Fruit fly (Drosophila melanogaster) whole organism, adult: ENCODE data around the gene Dtwd2.
A peak's percentile ranks its signal among the peaks of the same experiment; 100 is the strongest.

ENCODE experiments used
- CG11617 ChIP-seq: fragments of 200-800 bp; sonication (Bioruptor generic); optimal IDR thresholded peaks from 2 replicates; lab custom pipeline; 2017; ENCODE audit warnings: mild to moderate bottlenecking, missing biosample characterization, missing genetic modification reagents, missing genetic modification characterization
- CG12768 ChIP-seq: fragments of 200-800 bp; sonication (Bioruptor generic); optimal IDR thresholded peaks from 2 replicates; lab custom pipeline; 2017; ENCODE audit warnings: missing biosample characterization, missing genetic modification characterization, mild to moderate bottlenecking, moderate library complexity, missing genetic modification reagents
- CG14711 ChIP-seq: fragments of 200-800 bp; sonication (Bioruptor generic); optimal IDR thresholded peaks from 2 replicates; lab custom pipeline; 2018; ENCODE audit warnings: missing biosample characterization, mild to moderate bottlenecking, missing genetic modification characterization, moderate library complexity
- CG1620 ChIP-seq: fragments of 200-800 bp; sonication (Bioruptor generic); optimal IDR thresholded peaks from 2 replicates; lab custom pipeline; 2016; ENCODE audit warnings: missing biosample characterization, missing genetic modification characterization
- CG33017 ChIP-seq: fragments of 200-800 bp; sonication (Bioruptor generic); optimal IDR thresholded peaks from 2 replicates; lab custom pipeline; 2018; ENCODE audit warnings: missing biosample characterization, mild to moderate bottlenecking, missing genetic modification characterization, moderate library complexity
- CG5204 ChIP-seq: fragments of 200-800 bp; sonication (Bioruptor generic); optimal IDR thresholded peaks from 2 replicates; lab custom pipeline; 2016; ENCODE audit warnings: missing biosample characterization, missing genetic modification characterization
- CG7045 ChIP-seq: fragments of 200-800 bp; sonication (Bioruptor generic); optimal IDR thresholded peaks from 2 replicates; lab custom pipeline; 2017; ENCODE audit warnings: missing biosample characterization, mild to moderate bottlenecking, missing genetic modification characterization
- CG7101 ChIP-seq: fragments of 200-800 bp; sonication (Bioruptor generic); optimal IDR thresholded peaks from 2 replicates; lab custom pipeline; 2018; ENCODE audit warnings: missing biosample characterization, mild to moderate bottlenecking, missing genetic modification characterization, moderate library complexity
- Clk ChIP-seq: fragments of 200-800 bp; sonication (Bioruptor generic); optimal IDR thresholded peaks from 2 replicates; lab custom pipeline; 2017; ENCODE audit warnings: missing biosample characterization, missing genetic modification characterization
- Crg-1 ChIP-seq: fragments of 200-800 bp; sonication (Bioruptor generic); optimal IDR thresholded peaks from 2 replicates; lab custom pipeline; 2016; ENCODE audit warnings: missing biosample characterization, missing genetic modification characterization
- Hr96 ChIP-seq: fragments of 200-800 bp; sonication (Bioruptor generic); optimal IDR thresholded peaks from 2 replicates; lab custom pipeline; 2016; ENCODE audit warnings: missing biosample characterization, missing genetic modification characterization
- Mnt ChIP-seq: fragments of 200-800 bp; sonication (Bioruptor generic); optimal IDR thresholded peaks from 2 replicates; lab custom pipeline; 2016; ENCODE audit warnings: missing biosample characterization, mild to moderate bottlenecking, missing genetic modification characterization
- bab1 ChIP-seq: fragments of 200-800 bp; sonication (Bioruptor generic); optimal IDR thresholded peaks from 3 replicates; lab custom pipeline; 2019; ENCODE audit warnings: missing biosample characterization, mild to moderate bottlenecking, missing genetic modification characterization, moderate library complexity
- cic ChIP-seq: fragments of 200-800 bp; sonication (Bioruptor generic); optimal IDR thresholded peaks from 2 replicates; lab custom pipeline; 2017; ENCODE audit warnings: missing biosample characterization, mild to moderate bottlenecking, missing genetic modification characterization, moderate library complexity
- cnc ChIP-seq, 2 experiments: fragments of >200 bp; optimal IDR thresholded peaks; 2 replicates each; lab custom pipeline; 2017
- kay ChIP-seq: fragments of 200-800 bp; sonication (Bioruptor generic); peaks from one replicate; lab custom pipeline; 2016; ENCODE audit warnings: missing biosample characterization, missing genetic modification characterization, borderline replicate concordance
- ovo ChIP-seq: fragments of 200-800 bp; sonication (Bioruptor generic); optimal IDR thresholded peaks from 2 replicates; lab custom pipeline; 2016; ENCODE audit warnings: missing biosample characterization, missing genetic modification characterization
- pad ChIP-seq: fragments of 200-800 bp; sonication (Bioruptor generic); optimal IDR thresholded peaks from 3 replicates; lab custom pipeline; 2017; ENCODE audit warnings: missing biosample characterization, missing genetic modification characterization, mild to moderate bottlenecking, moderate library complexity, missing genetic modification reagents
- tj ChIP-seq: fragments of 200-800 bp; sonication (Bioruptor generic); optimal IDR thresholded peaks from 3 replicates; lab custom pipeline; 2017; ENCODE audit warnings: missing biosample characterization, mild to moderate bottlenecking, missing genetic modification characterization, moderate library complexity
- toe ChIP-seq: fragments of 200-800 bp; sonication (Bioruptor generic); optimal IDR thresholded peaks from 2 replicates; lab custom pipeline; 2016; ENCODE audit warnings: missing biosample characterization, missing genetic modification characterization

Gene Dtwd2

DNA sequence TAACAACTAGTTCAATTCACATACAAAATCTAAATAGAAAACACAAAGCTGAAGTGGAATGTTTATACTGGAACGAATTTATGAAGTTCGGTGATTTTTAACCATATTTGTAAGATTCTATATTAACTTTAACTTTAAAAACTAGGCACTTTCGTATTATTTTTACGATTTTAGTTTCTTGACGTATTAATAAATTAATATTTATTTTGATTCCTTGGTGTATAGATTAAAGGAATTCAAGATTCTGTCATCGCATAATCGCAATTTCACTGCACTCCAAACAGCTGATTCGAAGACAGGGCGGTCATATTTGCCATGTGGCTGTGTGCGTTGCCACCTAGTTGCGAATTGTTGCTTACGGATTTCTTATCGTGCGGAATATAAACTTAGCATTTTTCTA is at the start of gene Dtwd2, which contains the start of gene CG1227:
Gene Dtwd2 (plus strand): TSS at position 336 of the 400 bp plus-strand sequence.
Gene CG1227 (minus strand): TSS at position 279 of the 400 bp plus-strand sequence.
- TF ChIP-seq CG7045: peak; percentile 97
- peak; percentile 98 for TF ChIP-seq CG7101 (tag; lab: Kevin White, UChicago)
- peak; percentile 78 for TF ChIP-seq toe (GFP tag; lab: Kevin White, UChicago)
- peak; percentile 99 for TF ChIP-seq CG33017
- peak; percentile 63 for TF ChIP-seq cic (GFP tag; lab: Kevin White, UChicago)
- TF ChIP-seq CG5204 (GFP tag; lab: Kevin White, UChicago): peak; percentile 83
- peak; percentile 99 for TF ChIP-seq bab1 (GFP tag; lab: Kevin White, UChicago)
- TF ChIP-seq ovo (GFP tag; lab: Kevin White, UChicago): peak; percentile 40
- peak; percentile 64 for TF ChIP-seq Crg-1 (GFP tag; lab: Kevin White, UChicago)
- peak; percentile 72 for TF ChIP-seq pad (GFP tag; lab: Kevin White, UChicago)
- peak; percentile 37 for TF ChIP-seq Clk
- TF ChIP-seq Mnt (GFP tag; lab: Kevin White, UChicago): peak; percentile 91
- TF ChIP-seq kay (GFP tag; lab: Kevin White, UChicago): peak; percentile 29
- peak; percentile 57 for TF ChIP-seq CG1620
- peak; percentile 97 for TF ChIP-seq CG14711 (tag; lab: Kevin White, UChicago)
- no peak for TF ChIP-seq cnc (optimal IDR thresholded peaks at IDR 0.05; lab: Kevin White, UChicago)
- TF ChIP-seq CG12768 (GFP tag; lab: Kevin White, UChicago): peak; percentile 85
- TF ChIP-seq Hr96 (GFP tag; lab: Kevin White, UChicago): peak; percentile 74
- TF ChIP-seq tj (GFP tag; lab: Kevin White, UChicago): peak; percentile 77
- TF ChIP-seq CG11617: peak; percentile 94

DNA sequence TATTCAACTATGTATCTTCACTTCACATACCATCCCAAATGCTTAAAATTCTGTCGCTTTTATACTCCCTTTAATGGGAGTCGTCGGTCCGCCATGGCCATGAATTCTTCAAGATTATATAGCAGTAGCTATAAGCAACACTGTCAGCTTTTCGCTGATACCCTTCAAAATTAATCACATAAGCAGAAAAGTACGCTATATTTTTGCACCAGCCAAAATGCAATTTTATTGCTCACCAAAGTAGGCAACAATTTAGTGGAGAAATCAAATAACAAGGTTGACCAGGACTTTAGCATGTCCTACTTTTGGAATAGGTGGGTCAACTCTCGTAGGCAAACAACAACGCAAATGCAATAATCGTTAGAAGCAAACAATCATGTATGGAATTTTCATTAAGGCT is 49.7 kb upstream of the Dtwd2 start:
- TF ChIP-seq tj (GFP tag; lab: Kevin White, UChicago) (peak; percentile 5), CG14711 (tag; lab: Kevin White, UChicago) (no peak), kay (GFP tag; lab: Kevin White, UChicago) (peak; percentile 52), bab1 (GFP tag; lab: Kevin White, UChicago) (peak; percentile 31), toe (GFP tag; lab: Kevin White, UChicago) (no peak)

DNA sequence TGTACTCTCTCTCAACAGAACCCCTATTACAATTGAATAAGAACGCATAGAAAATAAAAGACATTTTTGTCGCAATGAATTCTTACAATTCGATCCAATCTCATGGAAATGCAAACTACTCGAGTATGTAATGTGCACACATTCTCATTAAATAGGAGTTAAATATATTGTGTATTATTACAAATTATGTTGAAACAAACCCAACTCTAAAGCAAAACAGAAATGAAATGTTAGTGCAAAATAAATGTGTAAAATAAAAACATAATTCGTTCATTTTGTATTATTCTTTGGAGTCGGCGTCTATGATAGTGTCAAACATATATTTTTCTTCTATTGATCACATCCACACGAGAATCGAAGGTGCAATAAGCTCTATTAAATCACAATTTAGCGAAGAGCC is 48.9 kb upstream of the Dtwd2 start, which contains the start of gene CG14609:
Gene CG14609 (plus strand): TSS at position 301 of the 400 bp plus-strand sequence.
- TF ChIP-seq Clk (no peak), CG33017 (no peak), CG12768 (GFP tag; lab: Kevin White, UChicago) (no peak), tj (GFP tag; lab: Kevin White, UChicago) (no peak), toe (GFP tag; lab: Kevin White, UChicago) (no peak), kay (GFP tag; lab: Kevin White, UChicago) (no peak)

DNA sequence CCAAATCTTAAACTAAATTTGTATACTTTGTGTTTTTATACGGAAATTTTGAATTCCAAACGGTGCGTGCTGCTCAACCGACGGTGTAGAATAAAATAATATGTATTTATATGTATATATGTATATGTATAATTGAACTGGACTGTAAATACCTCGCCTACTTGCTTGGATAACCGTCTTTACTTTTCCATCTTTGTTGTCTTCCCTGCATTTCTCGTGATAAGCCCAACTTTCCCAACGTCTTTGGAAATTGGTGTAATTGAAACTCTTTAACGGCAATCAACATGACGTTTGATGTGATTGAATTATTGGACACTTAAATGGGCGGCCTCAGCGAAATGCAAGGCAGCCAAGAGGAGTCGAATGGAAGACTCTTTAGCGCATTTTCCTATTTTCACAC is 41.3 kb upstream of the Dtwd2 start, which contains the start of gene CG1288:
Gene CG1288 (minus strand): TSS at position 101 of the 400 bp plus-strand sequence.
- TF ChIP-seq Crg-1 (GFP tag; lab: Kevin White, UChicago) (no peak), CG14711 (tag; lab: Kevin White, UChicago) (no peak), cic (GFP tag; lab: Kevin White, UChicago) (no peak), ovo (GFP tag; lab: Kevin White, UChicago) (no peak), CG7101 (tag; lab: Kevin White, UChicago) (no peak), CG1620 (no peak), cnc (optimal IDR thresholded peaks at IDR 0.05; lab: Kevin White, UChicago) (no peak)

DNA sequence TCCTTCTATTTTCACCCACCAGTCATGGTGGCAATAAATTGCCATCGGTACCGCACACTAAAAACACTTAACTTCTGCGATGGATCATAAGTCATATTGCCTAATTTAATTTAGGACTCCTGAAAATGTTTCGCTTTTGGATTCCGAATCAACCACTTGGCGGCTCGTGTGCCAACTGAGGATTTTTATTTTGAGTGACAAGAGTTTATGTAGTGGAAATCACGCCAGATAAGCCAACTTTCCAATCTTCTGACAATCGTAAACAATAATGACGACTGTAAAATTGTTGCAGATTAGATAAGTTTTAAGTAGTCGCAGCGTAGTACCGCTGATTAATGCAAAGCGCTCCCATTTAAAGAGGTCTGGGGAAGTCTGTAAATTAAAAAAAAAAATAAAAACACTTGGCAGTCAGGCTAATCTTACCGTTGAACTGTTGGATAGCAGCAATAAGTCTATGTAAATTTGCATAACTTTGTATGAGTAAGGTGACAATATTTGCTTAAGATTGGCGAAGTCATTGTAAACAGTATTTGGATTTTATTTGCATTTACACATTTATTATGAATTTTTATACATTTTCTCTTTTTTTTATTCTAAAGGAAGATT is 32.6 kb upstream of the Dtwd2 start, which contains the start of gene CG14606:
Gene CG14606 (minus strand): TSS at position 160 of the 606 bp plus-strand sequence.
- TF ChIP-seq kay (GFP tag; lab: Kevin White, UChicago) (peak; percentile 89), CG7045 (peak; percentile 89), cnc (optimal IDR thresholded peaks at IDR 0.05; lab: Kevin White, UChicago) (no peak), CG7101 (tag; lab: Kevin White, UChicago) (peak; percentile 79), CG12768 (GFP tag; lab: Kevin White, UChicago) (peak; percentile 36), CG1620 (peak; percentile 24), Crg-1 (GFP tag; lab: Kevin White, UChicago) (peak; percentile 83), Mnt (GFP tag; lab: Kevin White, UChicago) (peak; percentile 60), pad (GFP tag; lab: Kevin White, UChicago) (peak; percentile 9), CG5204 (GFP tag; lab: Kevin White, UChicago) (peak; percentile 35), tj (GFP tag; lab: Kevin White, UChicago) (peak; percentile 27), ovo (GFP tag; lab: Kevin White, UChicago) (peak; percentile 45), CG14711 (tag; lab: Kevin White, UChicago) (peak; percentile 52), CG33017 (peak; percentile 82), bab1 (GFP tag; lab: Kevin White, UChicago) (no peak), Clk (no peak), toe (GFP tag; lab: Kevin White, UChicago) (peak; percentile 66), CG11617 (peak; percentile 73), Hr96 (GFP tag; lab: Kevin White, UChicago) (peak; percentile 37), cic (GFP tag; lab: Kevin White, UChicago) (peak; percentile 65)

DNA sequence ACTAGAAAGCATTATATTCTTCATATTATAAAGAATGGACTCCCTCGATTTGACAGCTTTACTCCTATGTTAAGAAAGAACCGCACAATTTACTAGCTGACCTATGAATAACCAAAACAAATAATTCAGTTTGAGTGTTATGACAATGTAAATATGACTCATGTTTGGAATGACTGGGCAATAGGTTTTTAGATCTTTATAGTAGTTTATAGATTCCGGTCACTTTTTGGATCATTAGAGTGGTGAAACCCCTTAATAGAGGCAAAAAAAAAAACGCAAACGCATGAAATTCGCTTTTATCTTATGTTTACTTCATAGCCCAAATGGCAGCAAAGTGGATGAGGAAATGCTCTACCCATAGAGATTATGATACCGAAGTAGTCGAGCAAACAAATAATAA is 30.0 kb upstream of the Dtwd2 start, which contains the start of gene CG14605:
Gene CG14605 (minus strand): TSS at position 101 of the 400 bp plus-strand sequence.
- TF ChIP-seq tj (GFP tag; lab: Kevin White, UChicago): no peak
- no peak for TF ChIP-seq bab1 (GFP tag; lab: Kevin White, UChicago)
- no peak for TF ChIP-seq pad (GFP tag; lab: Kevin White, UChicago)
- no peak for TF ChIP-seq Hr96 (GFP tag; lab: Kevin White, UChicago)
- no peak for TF ChIP-seq CG33017
- no peak for TF ChIP-seq Clk
- TF ChIP-seq CG14711 (tag; lab: Kevin White, UChicago): no peak
- no peak for TF ChIP-seq kay (GFP tag; lab: Kevin White, UChicago)
- TF ChIP-seq cic (GFP tag; lab: Kevin White, UChicago): no peak
